Fruit fly (Drosophila melanogaster) whole organism, embryonic: ENCODE data around the gene Agpat4.

ENCODE experiments used
- Antp ChIP-seq: fragments of 200-800 bp; sonication (Bioruptor generic); optimal IDR thresholded peaks from 3 replicates; lab custom pipeline; 2016; ENCODE audit warnings: missing biosample characterization, missing genetic modification characterization
- Asciz ChIP-seq: fragments of 200-800 bp; sonication (Bioruptor generic); optimal IDR thresholded peaks from 2 replicates; lab custom pipeline; 2017; ENCODE audit warnings: missing biosample characterization, mild to moderate bottlenecking, missing genetic modification characterization, missing genetic modification reagents
- Atf3 ChIP-seq: fragments of 200-800 bp; sonication (Bioruptor generic); optimal IDR thresholded peaks from 3 replicates; lab custom pipeline; 2016; ENCODE audit warnings: missing biosample characterization, missing genetic modification characterization
- CG10274 ChIP-seq: fragments of 200-800 bp; sonication (Bioruptor generic); optimal IDR thresholded peaks from 3 replicates; lab custom pipeline; 2017; ENCODE audit warnings: missing biosample characterization, mild to moderate bottlenecking, missing genetic modification characterization
- CG10543 ChIP-seq: fragments of 200-800 bp; sonication (Bioruptor generic); optimal IDR thresholded peaks from 3 replicates; lab custom pipeline; 2017; ENCODE audit warnings: missing biosample characterization, mild to moderate bottlenecking, missing genetic modification characterization, moderate library complexity
- CG11093 ChIP-seq: fragments of 200-800 bp; sonication (Bioruptor generic); IDR thresholded peaks from 3 replicates; pipeline ENCODE4 v1.3.6; 2022; ENCODE audit warnings: missing biosample characterization, missing genetic modification characterization
- CG11247 ChIP-seq: fragments of 200-800 bp; sonication (Bioruptor generic); IDR thresholded peaks from 2 replicates; pipeline ENCODE4 v1.3.6; 2022; ENCODE audit warnings: missing biosample characterization, missing genetic modification characterization
- CG12071 ChIP-seq: fragments of 200-800 bp; sonication (Bioruptor generic); optimal IDR thresholded peaks from 3 replicates; lab custom pipeline; 2018; ENCODE audit warnings: missing biosample characterization, mild to moderate bottlenecking, missing genetic modification characterization
- CG12236 ChIP-seq: fragments of 200-800 bp; sonication (Bioruptor generic); optimal IDR thresholded peaks from 2 replicates; lab custom pipeline; 2016; ENCODE audit warnings: missing biosample characterization, missing genetic modification characterization
- CG12769 ChIP-seq: fragments of 200-800 bp; sonication (Bioruptor generic); optimal IDR thresholded peaks from 2 replicates; lab custom pipeline; 2019; ENCODE audit warnings: missing biosample characterization, mild to moderate bottlenecking, missing genetic modification characterization, moderate library complexity
- CG13894 ChIP-seq: fragments of 200-800 bp; sonication (Bioruptor generic); optimal IDR thresholded peaks from 3 replicates; lab custom pipeline; 2018; ENCODE audit warnings: missing biosample characterization, mild to moderate bottlenecking, missing genetic modification characterization, moderate library complexity
- CG15073 ChIP-seq: fragments of 200-800 bp; sonication (Bioruptor generic); optimal IDR thresholded peaks from 2 replicates; lab custom pipeline; 2016; ENCODE audit warnings: missing biosample characterization, missing genetic modification characterization
- CG17359 ChIP-seq: fragments of 200-800 bp; sonication (Bioruptor generic); optimal IDR thresholded peaks from 3 replicates; lab custom pipeline; 2018; ENCODE audit warnings: missing biosample characterization, mild to moderate bottlenecking, missing genetic modification characterization, moderate library complexity
- CG17612 ChIP-seq: fragments of 200-800 bp; sonication (Bioruptor generic); IDR thresholded peaks from 2 replicates; pipeline ENCODE4 v1.3.6; 2022; ENCODE audit warnings: missing biosample characterization, missing genetic modification characterization
- CG30020 ChIP-seq: fragments of 200-800 bp; optimal IDR thresholded peaks from 2 replicates; lab custom pipeline; 2019; ENCODE audit warnings: missing biosample characterization, mild to moderate bottlenecking, missing genetic modification characterization, moderate library complexity
- CG31365 ChIP-seq: fragments of 200-800 bp; sonication (Bioruptor generic); optimal IDR thresholded peaks from 2 replicates; lab custom pipeline; 2018; ENCODE audit warnings: missing biosample characterization, mild to moderate bottlenecking, missing genetic modification characterization
- CG34376 ChIP-seq: fragments of 200-800 bp; sonication (Bioruptor generic); optimal IDR thresholded peaks from 2 replicates; lab custom pipeline; 2018; ENCODE audit warnings: missing biosample characterization, mild to moderate bottlenecking, missing genetic modification characterization
- CG7271 ChIP-seq: fragments of 200-800 bp; sonication (Bioruptor generic); optimal IDR thresholded peaks from 2 replicates; lab custom pipeline; 2018; ENCODE audit warnings: missing biosample characterization, mild to moderate bottlenecking, missing genetic modification characterization, moderate library complexity
- CG7556 ChIP-seq: fragments of 200-800 bp; sonication (Bioruptor generic); optimal IDR thresholded peaks from 2 replicates; lab custom pipeline; 2017; ENCODE audit warnings: missing biosample characterization, mild to moderate bottlenecking, missing genetic modification characterization
- CG8478 ChIP-seq: fragments of >200 bp; optimal IDR thresholded peaks from 2 replicates; lab custom pipeline; 2018
- E2f2 ChIP-seq: fragments of 200-800 bp; sonication (Bioruptor generic); IDR thresholded peaks from 2 replicates; pipeline ENCODE4 v1.3.6; 2022; ENCODE audit warnings: missing biosample characterization, missing genetic modification characterization
- ERR ChIP-seq: fragments of 200-800 bp; sonication (Bioruptor generic); optimal IDR thresholded peaks from 2 replicates; lab custom pipeline; 2016; ENCODE audit warnings: missing biosample characterization, missing genetic modification characterization
- Eip74EF ChIP-seq, 2 experiments: fragments of 200-800 bp in 1 of 2; fragments of >200 bp in 1 of 2; sonication (Bioruptor generic) in 1 of 2; optimal IDR thresholded peaks; 2 replicates each; lab custom pipeline; 2017 to 2019; ENCODE audit warnings: missing biosample characterization in 2 of 2, missing genetic modification characterization in 2 of 2, mild to moderate bottlenecking in 1 of 2, moderate library complexity in 1 of 2
- Ets97D ChIP-seq: fragments of 200-800 bp; sonication (Bioruptor generic); optimal IDR thresholded peaks from 3 replicates; lab custom pipeline; 2016; ENCODE audit warnings: missing biosample characterization, missing genetic modification characterization
- Hmr ChIP-seq: fragments of 200-800 bp; sonication (Bioruptor generic); optimal IDR thresholded peaks from 3 replicates; lab custom pipeline; 2017; ENCODE audit warnings: mild to moderate bottlenecking, missing biosample characterization, missing genetic modification reagents, missing genetic modification characterization
- Lpt ChIP-seq: fragments of >200 bp; optimal IDR thresholded peaks from 2 replicates; lab custom pipeline; 2018; ENCODE audit warnings: missing biosample characterization, missing genetic modification characterization
- aop ChIP-seq: fragments of 200-800 bp; sonication (Bioruptor generic); IDR thresholded peaks from 2 replicates; pipeline ENCODE4 v1.3.6; 2022; ENCODE audit warnings: missing biosample characterization, missing genetic modification characterization
- ase ChIP-seq: fragments of 200-800 bp; sonication (Bioruptor generic); IDR thresholded peaks from 3 replicates; pipeline ENCODE4 v1.3.6; 2022; ENCODE audit warnings: missing biosample characterization, missing genetic modification characterization
- az2 ChIP-seq: fragments of 200-800 bp; sonication (Bioruptor generic); optimal IDR thresholded peaks from 3 replicates; lab custom pipeline; 2016; ENCODE audit warnings: missing biosample characterization, missing genetic modification characterization
- cg ChIP-seq: fragments of 200-800 bp; sonication (Bioruptor generic); optimal IDR thresholded peaks from 3 replicates; lab custom pipeline; 2019; ENCODE audit warnings: missing biosample characterization, mild to moderate bottlenecking, missing genetic modification characterization, moderate library complexity
- crp ChIP-seq, 2 experiments: fragments of 200-800 bp; sonication (Bioruptor generic); optimal IDR thresholded peaks; 2 replicates in 1 of 2; 3 replicates in 1 of 2; lab custom pipeline; 2017; ENCODE audit warnings: missing biosample characterization in 2 of 2, missing genetic modification characterization in 2 of 2, mild to moderate bottlenecking in 1 of 2, moderate library complexity in 1 of 2
- dpn ChIP-seq, 2 experiments: fragments of 200-800 bp; sonication (Bioruptor generic); optimal IDR thresholded peaks; 3 replicates each; lab custom pipeline; 2016; ENCODE audit warnings: missing biosample characterization in 2 of 2, missing genetic modification characterization in 2 of 2
- eve ChIP-seq, 2 experiments: fragments of >200 bp; optimal IDR thresholded peaks; 2 replicates each; lab custom pipeline; 2017; ENCODE audit warnings: missing biosample characterization in 2 of 2, missing genetic modification characterization in 2 of 2
- fd64A ChIP-seq: fragments of 200-800 bp; sonication (Bioruptor generic); optimal IDR thresholded peaks from 3 replicates; lab custom pipeline; 2018; ENCODE audit warnings: missing biosample characterization, mild to moderate bottlenecking, missing genetic modification characterization
- fd96Cb ChIP-seq: fragments of 200-800 bp; sonication (Bioruptor generic); optimal IDR thresholded peaks from 2 replicates; lab custom pipeline; 2018; ENCODE audit warnings: missing biosample characterization, mild to moderate bottlenecking, missing genetic modification characterization, moderate library complexity
- ftz-f1 ChIP-seq: fragments of 200-800 bp; sonication (Bioruptor generic); optimal IDR thresholded peaks from 2 replicates; lab custom pipeline; 2016; ENCODE audit warnings: missing biosample characterization, missing genetic modification characterization
- h ChIP-seq: fragments of >200 bp; optimal IDR thresholded peaks from 2 replicates; lab custom pipeline; 2017
- hkb ChIP-seq, 2 experiments: fragments of 200-800 bp in 1 of 2; fragments of >200 bp in 1 of 2; sonication (Bioruptor generic) in 1 of 2; IDR thresholded peaks in 1 of 2; optimal IDR thresholded peaks in 1 of 2; 2 replicates each; pipeline versions ENCODE4 v1.3.6 to Lab custom; 2017 to 2022; ENCODE audit warnings: missing biosample characterization in 1 of 2, missing genetic modification characterization in 1 of 2
- insv ChIP-seq, 2 experiments: fragments of 200-800 bp; sonication (Bioruptor generic); optimal IDR thresholded peaks; 3 replicates each; lab custom pipeline; 2016 to 2018; ENCODE audit warnings: missing biosample characterization in 2 of 2, missing genetic modification characterization in 2 of 2
- oc ChIP-seq: fragments of 200-800 bp; sonication (Bioruptor generic); optimal IDR thresholded peaks from 2 replicates; lab custom pipeline; 2018; ENCODE audit warnings: missing biosample characterization, mild to moderate bottlenecking, missing genetic modification characterization, moderate library complexity
- pb ChIP-seq: fragments of 200-800 bp; sonication (Bioruptor generic); optimal IDR thresholded peaks from 3 replicates; lab custom pipeline; 2016; ENCODE audit warnings: missing biosample characterization, missing genetic modification characterization
- ro ChIP-seq: fragments of 200-800 bp; sonication (Bioruptor generic); IDR thresholded peaks from 2 replicates; pipeline ENCODE4 v1.3.6; 2022; ENCODE audit warnings: missing biosample characterization, missing genetic modification characterization
- sc ChIP-seq, 3 experiments: fragments of >200 bp in 2 of 3; fragments of 200-800 bp in 1 of 3; sonication (Bioruptor generic) in 1 of 3; optimal IDR thresholded peaks; 2 replicates in 2 of 3; 3 replicates in 1 of 3; lab custom pipeline; 2017; ENCODE audit warnings: mild to moderate bottlenecking in 1 of 3, missing biosample characterization in 1 of 3, missing genetic modification characterization in 1 of 3, missing genetic modification reagents in 1 of 3
- schlank ChIP-seq: fragments of 200-800 bp; sonication (Bioruptor generic); optimal IDR thresholded peaks from 2 replicates; lab custom pipeline; 2018; ENCODE audit warnings: missing biosample characterization, mild to moderate bottlenecking, missing genetic modification characterization
- sd ChIP-seq: fragments of 200-800 bp; sonication (Bioruptor generic); optimal IDR thresholded peaks from 3 replicates; lab custom pipeline; 2018; ENCODE audit warnings: missing biosample characterization, mild to moderate bottlenecking, missing genetic modification characterization, moderate library complexity
- shn ChIP-seq: fragments of 200-800 bp; sonication (Bioruptor generic); optimal IDR thresholded peaks from 3 replicates; lab custom pipeline; 2016; ENCODE audit warnings: missing biosample characterization, missing genetic modification characterization
- slp2 ChIP-seq: fragments of 200-800 bp; sonication (Bioruptor generic); optimal IDR thresholded peaks from 2 replicates; lab custom pipeline; 2016; ENCODE audit warnings: missing biosample characterization, missing genetic modification characterization
- tgo ChIP-seq: fragments of 200-800 bp; sonication (Bioruptor generic); IDR thresholded peaks from 3 replicates; pipeline ENCODE4 v1.3.6; 2022; ENCODE audit warnings: missing biosample characterization, missing genetic modification characterization
- trh ChIP-seq: fragments of 200-800 bp; sonication (Bioruptor generic); optimal IDR thresholded peaks from 2 replicates; lab custom pipeline; 2016; ENCODE audit warnings: missing biosample characterization, missing genetic modification characterization
- ttk ChIP-seq: fragments of 200-800 bp; sonication (Bioruptor generic); IDR thresholded peaks from 2 replicates; pipeline ENCODE4 v2.1.2; 2022; ENCODE audit warnings: missing biosample characterization, missing genetic modification characterization

The Agpat4 gene

DNA sequence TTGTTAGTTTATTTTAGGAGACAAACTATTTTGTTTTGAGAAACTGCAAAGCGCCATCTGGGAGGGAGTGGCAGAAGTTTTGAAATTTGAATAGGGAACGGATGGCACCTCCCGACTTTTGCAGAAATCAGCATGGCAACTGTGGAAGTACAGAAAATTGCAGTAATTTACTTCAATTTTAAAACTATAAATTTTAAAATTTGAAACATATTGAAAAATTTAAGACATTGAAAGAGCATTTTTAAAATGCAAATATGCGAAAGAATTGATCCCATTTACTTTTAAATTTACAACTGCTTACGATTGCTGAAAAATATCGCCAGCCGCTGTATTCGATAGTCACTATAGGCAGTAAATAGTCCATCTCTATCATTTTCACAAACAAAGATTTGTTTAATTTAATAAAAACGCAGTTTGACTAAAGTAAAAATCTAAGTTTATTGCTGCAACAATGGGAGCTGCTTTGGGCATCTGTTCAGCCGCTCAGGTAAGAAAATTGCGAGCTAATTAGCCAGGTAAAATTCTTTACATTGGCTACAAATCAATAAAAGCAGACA lies 31.1 kb upstream of the Agpat4 start, which contains the start of gene Serinc (continued):
- TF ChIP-seq CG13894 (tag; lab: Kevin White, UChicago): no peak
- no peak for TF ChIP-seq sc (optimal IDR thresholded peaks at IDR 0.05; lab: Kevin White, UChicago)
- TF ChIP-seq sc (GFP tag; optimal IDR thresholded peaks at IDR 0.05; lab: Kevin White, UChicago): peak; percentile 5
- 0 out of 2 replicates have a peak, but pooled peaks have one; percentile 5 for TF ChIP-seq CG11247 (GFP tag; lab: Robert Waterston, UW)
- TF ChIP-seq CG11093 (GFP tag; lab: Robert Waterston, UW): no peak
- TF ChIP-seq az2: peak; percentile 53
- no peak for TF ChIP-seq eve (GFP tag; optimal IDR thresholded peaks at IDR 0.05; lab: Kevin White, UChicago)
- TF ChIP-seq ftz-f1 (GFP tag; lab: Kevin White, UChicago): no peak
- TF ChIP-seq CG8478 (lab: Kevin White, UChicago): no peak
- TF ChIP-seq hkb (optimal IDR thresholded peaks at IDR 0.05; lab: Kevin White, UChicago): no peak
- no peak; the same call in 1 of the 2 replicates for TF ChIP-seq hkb (GFP tag; IDR thresholded peaks at IDR 0.05; lab: Robert Waterston, UW)
- no peak for TF ChIP-seq schlank
- TF ChIP-seq CG30020 (tag; lab: Kevin White, UChicago): peak; percentile 71
- TF ChIP-seq dpn (GFP tag; optimal IDR thresholded peaks at IDR 0.05; lab: Kevin White, UChicago): peak; percentile 50 to 59
- no peak for TF ChIP-seq Asciz
- peak; percentile 22 for TF ChIP-seq sd
- TF ChIP-seq pb (GFP tag; lab: Kevin White, UChicago): no peak
- TF ChIP-seq aop (GFP tag; lab: Robert Waterston, UW): no peak
- TF ChIP-seq h (lab: Kevin White, UChicago): no peak
- no peak for TF ChIP-seq trh (GFP tag; lab: Kevin White, UChicago)
- peak; percentile 72 for TF ChIP-seq E2f2 (GFP tag; lab: Robert Waterston, UW)
- TF ChIP-seq CG7271 (tag; lab: Kevin White, UChicago): no peak
- TF ChIP-seq CG15073: no peak
- TF ChIP-seq Hmr: peak; percentile 69
- peak; percentile 74 for TF ChIP-seq CG10543 (GFP tag; lab: Kevin White, UChicago)
- TF ChIP-seq slp2 (GFP tag; lab: Kevin White, UChicago): peak; percentile 8
- peak; percentile 47 for TF ChIP-seq Antp (GFP tag; lab: Kevin White, UChicago)
- TF ChIP-seq CG7556 (GFP tag; lab: Kevin White, UChicago): peak; percentile 21
- TF ChIP-seq CG10274 (GFP tag; lab: Kevin White, UChicago): no peak
- TF ChIP-seq Lpt (GFP tag; lab: Kevin White, UChicago): no peak
- peak; percentile 52 for TF ChIP-seq Atf3 (GFP tag; lab: Kevin White, UChicago)
- peak; percentile 25 for TF ChIP-seq CG12236 (GFP tag; lab: Kevin White, UChicago)
- no peak for TF ChIP-seq CG12071 (GFP tag; lab: Kevin White, UChicago)
- no peak for TF ChIP-seq CG12769
- no peak for TF ChIP-seq Eip74EF (GFP tag; optimal IDR thresholded peaks at IDR 0.05; lab: Kevin White, UChicago)
- no peak for TF ChIP-seq CG17612 (GFP tag; lab: Robert Waterston, UW)
- no peak for TF ChIP-seq oc (tag; lab: Kevin White, UChicago)
- TF ChIP-seq shn (GFP tag; lab: Kevin White, UChicago): peak; percentile 46
- TF ChIP-seq tgo (GFP tag; lab: Robert Waterston, UW): no peak
- TF ChIP-seq ERR (GFP tag; lab: Kevin White, UChicago): no peak
- TF ChIP-seq crp (GFP tag; optimal IDR thresholded peaks at IDR 0.05; lab: Kevin White, UChicago): peak in 1 of 2 experiments; percentile 50
- peak; percentile 75 for TF ChIP-seq Ets97D (GFP tag; lab: Kevin White, UChicago)
- TF ChIP-seq fd96Cb: peak; percentile 34
- TF ChIP-seq cg (GFP tag; lab: Kevin White, UChicago): no peak
- no peak for TF ChIP-seq ro (GFP tag; lab: Robert Waterston, UW)
- peak in 1 of 2 experiments; percentile 59 for TF ChIP-seq insv (GFP tag; optimal IDR thresholded peaks at IDR 0.05; lab: Kevin White, UChicago)
- TF ChIP-seq CG31365: peak; percentile 75
- peak; percentile 25 for TF ChIP-seq CG34376 (GFP tag; lab: Kevin White, UChicago)
- TF ChIP-seq fd64A: no peak
- peak; percentile 55 for TF ChIP-seq CG17359 (tag; lab: Kevin White, UChicago)
- TF ChIP-seq ttk (GFP tag; lab: Robert Waterston, UW): no peak
- TF ChIP-seq ase (GFP tag; lab: Robert Waterston, UW): 0 out of 3 replicates have a peak, but pooled peaks have one; percentile 17
